Fruit fly (Drosophila melanogaster): ENCODE data around the gene Ir8a.

Ir8a gene

dm6 chrX:9196362-9196761 lies 40.0 kb downstream of the Ir8a start, which contains the start of gene CG12118 (continued):
- TF ChIP-seq CG15601 (tag; optimal IDR thresholded peaks at IDR 0.05) (peak; percentile 77), Xbp1 (GFP tag; optimal IDR thresholded peaks at IDR 0.05) (peak; percentile 90), nom (GFP tag; optimal IDR thresholded peaks at IDR 0.05) (no peak), crp (GFP tag; optimal IDR thresholded peaks at IDR 0.05) (peak; percentile 87 to 98), Doc3 (GFP tag; IDR thresholded peaks at IDR 0.05; ENCODE audit: partially characterized antibody) (peak; percentile 95), sima (GFP tag; optimal IDR thresholded peaks at IDR 0.05) (no peak), cas (GFP tag; IDR thresholded peaks at IDR 0.05) (peak; percentile 55; the same call in 1 of the 2 replicates), HLHmδ (GFP tag; optimal IDR thresholded peaks at IDR 0.05) (no peak), CG11696 (GFP tag; IDR thresholded peaks at IDR 0.05) (no peak), BtbVII (GFP tag; optimal IDR thresholded peaks at IDR 0.05) (peak; percentile 36), bbx (GFP tag; IDR thresholded peaks at IDR 0.05; ENCODE audit: partially characterized antibody) (peak; percentile 84), dmrt11E (tag; optimal IDR thresholded peaks at IDR 0.05) (peak; percentile 80), CG17568 (GFP tag; optimal IDR thresholded peaks at IDR 0.05) (no peak), seq (GFP tag; IDR thresholded peaks at IDR 0.05) (peak; percentile 73), knrl (GFP tag; IDR thresholded peaks at IDR 0.05; ENCODE audit: partially characterized antibody) (peak; percentile 93), oc (tag; optimal IDR thresholded peaks at IDR 0.05) (peak; percentile 54), CG7839 (tag; optimal IDR thresholded peaks at IDR 0.05) (peak; percentile 76), CG3281 (GFP tag; optimal IDR thresholded peaks at IDR 0.05) (peak; percentile 47), CG14965 (GFP tag; optimal IDR thresholded peaks at IDR 0.05; ENCODE audit: borderline replicate concordance) (no peak), slp2 (GFP tag; optimal IDR thresholded peaks at IDR 0.05) (no peak), HHEX (GFP tag; optimal IDR thresholded peaks at IDR 0.05) (peak; percentile 19), gem (tag; optimal IDR thresholded peaks at IDR 0.05) (peak; percentile 91), salm (tag; optimal IDR thresholded peaks at IDR 0.05) (peak; percentile 23), CG32767 (GFP tag; IDR thresholded peaks at IDR 0.05) (peak; percentile 68; the same call in 1 of the 2 replicates), org-1 (GFP tag; optimal IDR thresholded peaks at IDR 0.05) (peak; percentile 28), CG15011 (GFP tag; optimal IDR thresholded peaks at IDR 0.05) (peak; percentile 20), Hr51 (GFP tag; optimal IDR thresholded peaks at IDR 0.05) (peak; percentile 53 to 80), eve (GFP tag; optimal IDR thresholded peaks at IDR 0.05) (no peak), CG7928 (GFP tag; optimal IDR thresholded peaks at IDR 0.05) (peak; percentile 22), fd3F (GFP tag; optimal IDR thresholded peaks at IDR 0.05) (peak; percentile 63), E2f2 (GFP tag; IDR thresholded peaks at IDR 0.05) (peak; percentile 92), CG3726 (GFP tag; IDR thresholded peaks at IDR 0.05) (peak; percentile 5; the same call in 1 of the 3 replicates), az2 (GFP tag; optimal IDR thresholded peaks at IDR 0.05) (peak; percentile 89), Jarid2 (GFP tag; optimal IDR thresholded peaks at IDR 0.05) (no peak), Lim3 (GFP tag; IDR thresholded peaks at IDR 0.05) (no peak), Ada2b (GFP tag; IDR thresholded peaks at IDR 0.05) (peak; percentile 75), Hsf (GFP tag; optimal IDR thresholded peaks at IDR 0.05) (peak; percentile 71), lab (GFP tag; optimal IDR thresholded peaks at IDR 0.05) (peak; percentile 79), CG34224 (GFP tag; IDR thresholded peaks at IDR 0.05; ENCODE audit: partially characterized antibody) (peak; percentile 91), fu2 (GFP tag; optimal IDR thresholded peaks at IDR 0.05) (no peak), bigmax (GFP tag; optimal IDR thresholded peaks at IDR 0.05) (no peak), CG17802 (tag; optimal IDR thresholded peaks at IDR 0.05) (peak; percentile 25), Dip3 (GFP tag; optimal IDR thresholded peaks at IDR 0.05) (peak; percentile 35), rib (GFP tag; IDR thresholded peaks at IDR 0.05) (peak; percentile 44; the same call in 1 of the 2 replicates), onecut (GFP tag; IDR thresholded peaks at IDR 0.05) (peak; percentile 14; the same call in 1 of the 2 replicates), CG6254 (GFP tag; optimal IDR thresholded peaks at IDR 0.05) (peak; percentile 41), jigr1 (GFP tag; IDR thresholded peaks at IDR 0.05) (no peak), z (GFP tag; IDR thresholded peaks at IDR 0.05) (no peak), CG32532 (GFP tag; IDR thresholded peaks at IDR 0.05) (peak; percentile 82), CG4360 (GFP tag; IDR thresholded peaks at IDR 0.05) (no peak)
